Fruit fly (Drosophila melanogaster): Measurements from ENCODE around the gene Rhau.

dm6 chr2L:20797515-20797847 is 39.7 kb upstream of the Rhau start, which contains the start of gene CG9328:
- TF ChIP-seq Myc (optimal IDR thresholded peaks at IDR 0.05) = no peak
- TF ChIP-seq h (optimal IDR thresholded peaks at IDR 0.05) = no peak
- no peak for TF ChIP-seq insv (optimal IDR thresholded peaks at IDR 0.05)
- TF ChIP-seq ttk (optimal IDR thresholded peaks at IDR 0.05) = no peak
